Fruit fly (Drosophila melanogaster): Measurements from ENCODE around the gene mah.

mah gene

DNA sequence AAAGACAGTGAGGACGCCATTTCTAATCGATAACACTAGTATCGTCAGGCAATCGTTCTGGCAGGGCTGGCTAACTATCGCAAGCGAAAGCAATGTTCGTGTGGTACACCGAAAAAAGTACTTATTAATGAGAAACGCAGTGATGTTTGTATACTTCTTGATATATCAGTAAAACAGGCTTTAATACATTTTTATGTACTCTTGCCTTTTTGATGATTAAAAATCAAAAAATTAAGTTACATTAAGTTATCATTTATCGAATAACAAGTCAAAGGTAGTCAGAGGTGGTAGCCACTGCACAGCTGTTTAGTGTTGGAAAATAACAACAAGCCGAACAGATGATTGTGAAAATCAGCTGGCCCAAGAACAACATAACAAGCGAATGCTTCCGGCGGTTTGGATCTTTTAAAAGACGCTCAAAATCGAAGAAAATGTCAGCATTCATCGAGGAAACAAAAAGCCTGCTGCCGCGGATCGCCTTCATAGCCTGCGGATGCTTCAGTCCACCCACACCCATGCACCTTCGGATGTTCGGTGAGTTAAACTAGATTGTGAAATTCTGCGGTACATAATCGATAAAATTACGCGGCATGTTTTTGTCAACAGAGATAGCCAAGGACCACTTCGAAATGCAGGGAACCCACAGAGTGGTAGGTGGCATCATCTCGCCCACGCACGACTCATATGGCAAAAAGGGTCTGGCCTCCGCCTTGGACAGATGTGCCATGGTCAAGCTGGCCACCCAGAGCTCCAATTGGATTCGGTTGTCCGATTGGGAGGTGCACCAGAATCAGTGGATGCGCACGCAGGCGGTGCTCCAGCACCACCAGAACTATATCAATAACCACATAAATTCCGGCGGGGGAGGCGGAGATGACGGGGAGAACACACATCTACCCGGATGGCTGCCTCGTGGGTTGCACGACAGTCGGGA lies 2.2 kb upstream of the mah start, which contains the start of the genes ssh and Nmnat:
TSS of gene ssh (minus strand) at position 37 of the 934 bp plus-strand sequence.
TSS of gene Nmnat (plus strand) at position 318 of the 934 bp plus-strand sequence.
- peak; percentile 59 for TF ChIP-seq noc (tag; optimal IDR thresholded peaks at IDR 0.05)

DNA sequence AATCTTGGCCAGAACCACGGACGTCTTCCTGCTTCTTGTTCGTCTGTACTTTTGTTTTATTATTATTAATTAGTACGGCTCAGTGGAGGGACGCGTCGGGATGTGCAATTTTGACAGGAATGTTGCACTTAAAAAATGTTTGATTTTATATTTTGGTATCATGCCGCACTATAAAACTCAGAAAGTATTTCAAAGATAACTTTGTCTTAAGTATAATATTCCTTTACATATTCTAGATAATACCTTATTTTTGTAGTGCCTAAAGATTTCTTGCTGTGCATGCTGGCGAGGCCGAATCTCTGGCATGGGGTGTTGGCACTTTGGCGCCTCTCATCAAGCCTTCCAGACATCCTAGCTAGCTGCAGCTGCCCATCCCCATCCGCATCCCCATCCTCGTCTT lies 5.7 kb downstream of the mah start:
- no peak for TF ChIP-seq noc (tag; optimal IDR thresholded peaks at IDR 0.05)

DNA sequence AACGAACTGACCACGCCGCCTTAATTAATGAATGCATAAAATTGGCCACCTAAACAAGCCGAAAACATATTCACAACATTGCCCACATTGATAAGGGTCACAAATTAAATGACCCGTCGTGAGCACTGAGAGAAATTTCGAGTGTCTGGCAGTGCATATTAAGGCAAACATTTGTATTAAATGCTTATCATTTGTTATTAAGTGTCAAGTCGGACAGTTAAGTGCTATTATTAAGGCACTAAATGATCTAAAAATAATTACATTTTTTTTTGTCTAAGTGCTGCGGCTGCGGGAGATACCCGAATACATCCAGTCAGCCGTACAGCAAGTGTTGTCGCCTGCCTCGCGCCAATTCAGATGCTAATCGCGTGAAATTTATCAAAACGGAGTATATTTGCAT lies 15.0 kb downstream of the mah start:
- TF ChIP-seq noc (tag; optimal IDR thresholded peaks at IDR 0.05): peak; percentile 87

DNA sequence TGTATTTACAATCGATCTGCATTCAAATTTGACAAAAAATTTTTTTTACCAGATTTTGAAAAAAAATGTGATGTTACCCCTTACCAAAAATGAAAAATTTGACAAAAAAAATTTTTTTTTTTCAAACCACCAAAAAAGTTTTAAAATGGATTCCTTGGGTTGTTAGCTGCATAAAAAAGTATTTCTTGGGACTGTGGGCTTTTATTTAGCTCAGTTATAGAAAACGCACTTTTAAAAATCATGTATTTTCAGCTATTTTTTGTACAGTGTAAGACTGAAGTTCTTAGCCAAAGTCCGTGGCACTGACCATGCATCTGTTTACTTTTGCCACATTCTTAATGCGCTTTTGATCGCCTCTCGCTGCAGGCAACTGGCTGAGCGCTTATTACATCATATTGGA lies 18.0 kb downstream of the mah start:
- no peak for TF ChIP-seq noc (tag; optimal IDR thresholded peaks at IDR 0.05)

DNA sequence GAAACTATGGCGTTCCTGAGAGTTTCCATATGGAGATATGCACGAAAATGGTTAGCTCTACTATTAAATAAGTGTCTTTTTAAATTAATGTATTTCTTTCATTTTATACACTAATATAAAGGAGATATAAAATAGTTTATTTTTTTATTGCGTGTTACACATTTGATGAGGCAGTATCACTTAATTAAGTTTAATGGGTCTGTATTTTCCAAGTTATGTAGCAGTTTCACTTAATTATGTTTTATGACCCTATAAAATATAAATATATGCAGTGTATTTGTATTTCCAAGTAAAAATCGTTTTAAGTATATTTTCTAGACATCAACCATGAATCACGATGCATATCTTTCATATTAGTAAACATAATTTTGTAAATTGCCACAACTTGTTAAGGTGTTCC lies 19.1 kb downstream of the mah start:
- no peak for TF ChIP-seq noc (tag; optimal IDR thresholded peaks at IDR 0.05)

DNA sequence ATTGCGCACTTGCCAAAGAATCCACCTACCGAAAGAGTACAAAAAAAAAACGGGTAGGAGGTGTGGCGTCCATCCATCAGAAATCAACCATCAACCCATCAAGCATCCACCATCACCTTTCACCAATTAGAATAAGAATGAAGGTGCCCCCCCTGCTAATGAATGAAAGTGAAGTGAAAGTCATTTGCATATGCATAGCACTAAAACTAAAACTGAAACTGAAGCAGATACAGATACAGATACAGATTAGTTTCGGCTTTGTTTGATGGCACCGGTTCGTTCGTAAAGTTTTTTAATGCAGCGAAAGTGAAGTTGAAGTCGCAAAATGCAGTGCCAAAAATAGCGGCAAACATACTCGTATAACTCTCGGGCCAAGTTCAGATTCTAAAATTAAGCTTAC lies 20.6 kb downstream of the mah start:
- TF ChIP-seq noc (tag; optimal IDR thresholded peaks at IDR 0.05): no peak

DNA sequence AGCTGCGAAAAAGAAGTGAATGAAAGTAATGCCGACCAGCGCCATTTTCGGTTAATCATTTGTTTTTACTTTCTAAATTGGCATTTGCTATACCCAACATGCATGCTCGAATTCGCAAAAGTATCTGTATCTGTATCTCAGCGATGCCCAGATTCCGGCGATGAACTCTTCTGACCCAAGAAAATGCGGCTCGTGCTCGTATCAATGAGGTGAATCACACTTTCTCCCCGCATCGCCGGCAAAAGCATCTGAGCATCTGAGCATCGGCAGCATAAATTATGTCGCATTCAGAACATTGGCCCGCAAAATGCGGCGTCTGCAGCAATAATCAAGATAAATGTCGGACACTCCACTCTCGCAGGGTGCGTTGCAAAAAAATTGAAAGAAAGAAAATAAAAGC lies 21.5 kb downstream of the mah start:
- no peak for TF ChIP-seq noc (tag; optimal IDR thresholded peaks at IDR 0.05)

DNA sequence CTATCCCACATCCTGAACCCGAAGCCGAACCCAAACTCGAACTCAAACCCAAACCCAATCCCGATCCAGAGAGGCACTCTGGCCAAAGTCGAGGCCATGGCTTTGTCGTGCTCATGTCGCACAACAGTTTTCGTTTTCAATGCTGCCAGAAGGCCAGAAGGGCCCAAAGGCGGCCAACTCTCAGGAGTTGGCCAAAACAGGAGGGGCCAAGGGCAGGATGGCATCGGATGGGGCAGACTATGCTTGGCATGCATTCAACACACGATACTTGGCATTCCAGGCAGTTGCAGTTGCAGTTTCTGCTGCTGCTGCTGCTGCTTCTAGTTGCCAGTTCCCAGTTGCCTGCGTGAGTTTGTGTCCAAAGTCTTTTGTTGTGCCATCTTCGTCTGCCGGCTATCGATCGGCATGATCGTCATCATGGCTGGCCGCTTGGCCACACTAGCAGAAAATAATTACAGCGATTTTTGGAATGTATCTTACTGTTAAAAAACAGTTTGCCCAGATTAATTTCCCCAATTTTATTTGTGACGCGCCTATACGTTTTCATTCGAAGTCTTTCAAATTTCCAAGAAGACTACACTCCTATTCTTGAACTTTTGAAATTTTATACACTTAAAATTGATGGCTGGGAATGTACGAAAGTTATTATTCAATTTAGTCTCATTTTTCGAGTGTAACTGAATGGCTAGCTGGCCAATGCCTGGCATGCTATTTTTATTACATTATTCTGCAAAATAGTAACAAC lies 23.1 kb downstream of the mah start:
- no peak for TF ChIP-seq noc (tag; optimal IDR thresholded peaks at IDR 0.05)

DNA sequence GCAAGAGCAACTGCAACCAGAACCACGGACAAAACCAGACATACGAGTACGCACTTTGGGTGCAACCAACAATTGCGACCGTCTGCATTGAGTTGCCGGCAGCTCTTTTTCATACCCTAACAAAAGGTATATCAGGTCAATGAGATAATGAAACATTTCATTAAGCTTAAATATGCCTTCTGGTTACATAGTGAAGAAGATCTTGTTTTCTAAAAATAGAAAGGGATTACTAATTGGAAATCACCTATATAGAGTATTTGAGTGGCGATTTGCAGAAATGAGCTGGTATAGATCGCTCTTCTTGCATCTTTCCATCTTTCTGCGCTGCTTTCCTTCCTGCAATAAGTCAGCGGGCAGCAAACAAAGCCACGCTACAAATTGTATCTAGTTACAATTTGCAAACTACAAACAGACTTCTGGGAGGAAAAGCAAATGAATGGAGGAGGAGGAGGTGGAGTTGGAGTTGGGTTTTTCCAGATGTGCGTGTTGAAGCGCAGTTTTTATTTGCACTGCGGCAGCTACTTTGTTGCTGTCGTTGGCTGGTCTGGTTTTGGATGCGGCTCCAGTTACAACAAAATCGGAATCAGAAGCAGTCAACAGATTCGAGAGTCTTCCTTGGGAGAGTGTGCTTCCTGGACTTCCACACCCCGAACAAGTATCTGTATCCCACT lies 27.5 kb downstream of the mah start:
- TF ChIP-seq noc (tag; optimal IDR thresholded peaks at IDR 0.05): no peak

DNA sequence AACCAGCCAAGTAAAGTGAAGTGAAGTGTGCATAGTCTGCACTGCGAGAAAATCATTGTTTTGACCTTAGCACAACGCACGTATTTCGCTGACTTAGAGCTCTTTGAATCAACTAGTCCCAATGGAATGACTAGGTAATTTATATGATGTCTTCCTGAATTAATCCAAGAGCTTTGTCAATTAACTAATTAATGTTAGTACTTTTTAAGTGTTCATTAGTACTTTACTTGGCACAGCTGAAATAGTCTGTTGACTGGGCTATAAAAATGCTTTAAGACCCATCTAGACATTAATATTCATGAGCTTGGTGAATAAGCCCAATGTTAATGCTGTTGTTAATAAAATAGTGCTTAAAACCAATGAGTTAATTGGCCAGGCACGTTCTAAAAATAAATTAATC lies 28.7 kb downstream of the mah start:
- no peak for TF ChIP-seq noc (tag; optimal IDR thresholded peaks at IDR 0.05)

DNA sequence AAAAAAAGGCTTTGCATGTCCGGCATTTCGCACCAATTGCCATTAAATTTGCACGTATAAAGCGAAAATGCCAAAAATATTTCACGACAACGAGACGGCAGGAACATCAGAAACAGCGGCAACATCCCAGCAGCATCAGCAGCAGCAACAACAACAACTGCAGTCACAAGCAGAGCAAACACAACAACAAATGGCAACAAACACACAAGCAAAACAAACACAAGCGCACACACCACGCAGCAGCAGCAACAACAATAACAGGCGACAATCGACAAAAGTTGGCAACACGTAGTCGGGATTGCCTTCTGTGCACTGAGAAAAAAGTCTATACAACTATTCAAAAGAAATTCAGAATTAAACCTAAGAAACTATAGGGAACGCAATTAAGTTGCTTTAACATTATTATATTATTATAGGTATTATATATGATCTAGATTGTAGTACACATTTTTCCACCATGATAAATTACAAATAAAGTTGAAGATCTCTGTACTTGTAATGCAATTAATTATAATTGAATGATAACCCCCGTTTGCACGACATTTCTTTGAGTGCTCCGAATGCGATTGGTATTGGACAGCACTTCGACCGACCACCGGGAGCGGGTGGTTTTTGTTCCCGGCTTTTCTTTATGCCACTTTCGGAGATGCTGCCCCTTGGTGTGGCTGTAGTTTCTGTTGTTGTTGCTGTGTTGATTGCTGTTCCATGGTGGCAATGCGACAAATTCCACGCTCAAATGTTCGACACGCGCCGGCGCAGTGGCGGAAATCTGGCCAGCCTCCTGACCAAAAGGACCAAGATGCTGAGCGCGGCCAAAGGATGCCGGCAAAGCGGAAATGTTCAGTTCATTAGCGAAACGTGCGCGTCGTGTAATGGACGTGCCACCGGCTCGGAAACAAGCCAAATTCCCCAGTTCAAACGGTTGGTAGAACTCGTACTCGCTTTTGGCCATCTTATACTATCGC lies 36.4 kb downstream of the mah start, which contains the start of gene tnc:
TSS of gene tnc (plus strand) at position 848 of the 965 bp plus-strand sequence.
- no peak for TF ChIP-seq noc (tag; optimal IDR thresholded peaks at IDR 0.05)

DNA sequence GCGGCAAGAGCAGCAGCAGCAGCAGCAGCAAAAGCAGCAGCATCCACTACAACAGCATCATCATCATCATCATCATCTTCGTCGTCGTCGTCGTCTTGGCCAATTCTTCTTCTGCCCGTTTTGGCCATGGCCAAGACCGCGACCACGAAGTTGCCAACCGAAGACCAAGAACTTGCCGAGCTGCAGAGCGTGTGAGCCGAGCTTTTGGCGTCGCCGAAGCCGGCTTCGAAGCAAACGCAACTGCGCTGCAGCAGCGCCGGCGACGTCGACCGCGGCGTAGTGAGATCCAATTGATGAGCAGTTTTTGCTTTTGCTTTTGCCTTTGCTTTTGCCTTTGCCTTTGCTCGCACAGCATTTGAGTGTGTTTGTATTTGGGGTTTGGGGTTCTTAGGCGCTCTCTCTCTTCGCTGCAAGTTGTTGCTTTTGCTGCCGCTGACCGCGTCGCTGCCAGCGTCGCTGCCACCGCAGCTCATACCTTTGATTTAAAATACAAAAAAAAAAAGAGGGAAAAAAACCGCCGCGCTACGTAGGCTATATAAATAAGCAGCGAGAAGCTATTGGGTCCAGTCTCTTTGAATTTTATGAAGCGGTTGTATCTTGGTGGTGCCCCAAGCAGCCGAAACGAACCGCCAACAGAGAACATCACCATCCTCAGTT lies 37.7 kb downstream of the mah start:
- no peak for TF ChIP-seq noc (tag; optimal IDR thresholded peaks at IDR 0.05)

DNA sequence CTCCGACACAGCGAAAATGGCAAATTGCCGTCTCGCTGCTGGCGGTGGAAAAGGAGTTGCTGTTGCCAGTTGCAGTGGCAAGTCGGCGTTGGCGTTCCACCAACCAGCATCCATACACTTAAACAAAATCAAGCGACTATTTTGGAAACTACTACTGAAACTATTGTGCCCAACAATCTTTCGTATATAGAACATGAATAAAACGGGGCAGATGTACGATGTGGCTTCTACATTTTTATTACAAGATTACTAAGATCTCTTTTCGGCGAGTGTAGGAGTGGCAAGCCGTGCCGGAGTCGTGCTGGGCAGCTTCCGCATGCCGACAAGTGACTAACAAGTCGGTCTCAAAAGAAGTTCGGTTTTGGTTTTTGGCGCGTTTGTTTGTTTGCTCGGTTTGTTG lies 49.1 kb downstream of the mah start:
- no peak for TF ChIP-seq noc (tag; optimal IDR thresholded peaks at IDR 0.05)

DNA sequence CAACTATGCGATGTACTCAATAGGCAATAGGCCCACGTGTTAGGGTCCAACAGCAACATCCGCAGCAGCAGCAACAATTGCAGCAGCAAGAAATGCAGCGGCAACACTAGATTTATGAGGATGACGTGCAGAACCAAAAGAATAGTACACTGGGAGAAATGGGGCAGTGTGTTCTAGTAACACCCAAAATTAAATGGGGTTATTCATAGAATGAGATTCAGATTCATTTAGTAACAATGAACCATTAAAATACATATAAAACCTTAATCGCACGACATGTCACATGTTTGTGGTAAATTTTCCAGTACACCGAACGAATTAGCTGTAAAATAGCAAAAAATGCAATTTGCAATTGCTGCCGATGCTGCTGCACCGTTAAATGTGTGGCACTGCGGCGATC lies 49.9 kb downstream of the mah start:
- TF ChIP-seq noc (tag; optimal IDR thresholded peaks at IDR 0.05): no peak
